Worm (Caenorhabditis elegans) whole organism, L2 larva: ENCODE results near the gene sodh-2.

Experiments
- crh-2 ChIP-seq: sonication (generic microtip); optimal IDR thresholded peaks from 2 replicates; lab custom pipeline; 2017; ENCODE audit warnings: missing biosample characterization, missing genetic modification characterization
- elt-1 ChIP-seq: fragments of 150-350 bp; optimal IDR thresholded peaks from 2 replicates; lab custom pipeline; 2014; ENCODE audit warnings: missing biosample characterization, missing genetic modification characterization
- nhr-21 ChIP-seq: fragments of 150-350 bp; optimal IDR thresholded peaks from 2 replicates; lab custom pipeline; 2014; ENCODE audit warnings: missing biosample characterization, missing genetic modification characterization
- sma-9 ChIP-seq, 2 experiments: fragments of 150-350 bp in 1 of 2; sonication (generic microtip) in 1 of 2; optimal IDR thresholded peaks; 2 replicates each; lab custom pipeline; 2014 to 2016; ENCODE audit warnings: missing genetic modification characterization in 2 of 2, mild to moderate bottlenecking in 1 of 2, missing biosample characterization in 1 of 2, missing compliant biosample characterization in 1 of 2, missing genetic modification reagents in 1 of 2, moderate library complexity in 1 of 2
- zag-1 ChIP-seq: fragments of 150-350 bp; optimal IDR thresholded peaks from 2 replicates; lab custom pipeline; 2014; ENCODE audit warnings: missing biosample characterization, missing genetic modification characterization

sodh-2 gene

ce11 chrV:11843678-11844366 is 47.2 kb downstream of the sodh-2 start, which contains the start of gene nphp-4:
nphp-4 (minus strand) TSS chrV:11843728.
- TF ChIP-seq crh-2 (tag; lab: Kevin White, UChicago) (no peak), nhr-21 (no peak), elt-1 (no peak), sma-9 (GFP tag; optimal IDR thresholded peaks at IDR 0.05; lab: Kevin White, UChicago) (no peak), sma-9 (tag; optimal IDR thresholded peaks at IDR 0.05; lab: Kevin White, UChicago) (no peak), zag-1 (tag; lab: Kevin White, UChicago) (no peak)
